Fruit fly (Drosophila melanogaster): ENCODE results near the gene CG17834.

The CG17834 gene

DNA sequence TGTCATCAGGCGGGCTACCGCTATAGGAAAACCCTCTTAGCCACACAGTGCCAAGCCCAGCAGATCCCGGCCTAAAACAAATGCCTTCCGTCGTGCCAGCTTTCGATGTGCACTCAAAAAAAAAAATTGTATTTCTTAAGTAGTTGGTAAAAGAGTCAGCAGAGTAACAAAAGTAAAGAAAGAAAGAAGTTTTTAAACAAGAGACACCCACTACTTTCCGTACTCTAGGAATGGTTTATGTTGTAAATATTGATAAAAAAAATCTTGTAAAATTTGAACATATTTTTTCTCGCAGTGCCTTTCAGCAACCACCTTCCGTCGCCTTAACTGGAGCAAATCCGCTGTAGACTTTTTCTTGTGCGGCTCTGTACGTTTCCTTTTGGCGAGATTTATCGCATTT lies 44.0 kb downstream of the CG17834 start (continued):
- TF ChIP-seq B-H2 (GFP tag; optimal IDR thresholded peaks at IDR 0.05) (no peak), CG1529 (GFP tag; optimal IDR thresholded peaks at IDR 0.05) (peak; percentile 9), run (tag; optimal IDR thresholded peaks at IDR 0.05) (no peak), CG6689 (GFP tag; IDR thresholded peaks at IDR 0.05) (peak; percentile 35), CG16863 (GFP tag; optimal IDR thresholded peaks at IDR 0.05) (peak; percentile 55), vfl (GFP tag; optimal IDR thresholded peaks at IDR 0.05) (no peak), sqz (GFP tag; optimal IDR thresholded peaks at IDR 0.05) (no peak), Doc3 (GFP tag; IDR thresholded peaks at IDR 0.05; ENCODE audit: partially characterized antibody) (no peak), CG12071 (GFP tag; optimal IDR thresholded peaks at IDR 0.05) (peak; percentile 24), wdn (GFP tag; IDR thresholded peaks at IDR 0.05) (no peak), Deaf1 (tag; optimal IDR thresholded peaks at IDR 0.05) (peak; percentile 27), CG6272 (GFP tag; IDR thresholded peaks at IDR 0.05) (no peak), Xbp1 (GFP tag; optimal IDR thresholded peaks at IDR 0.05) (peak; percentile 52), dmrt99B (tag; optimal IDR thresholded peaks at IDR 0.05) (peak; percentile 66), fd102C (GFP tag; optimal IDR thresholded peaks at IDR 0.05) (no peak), CG12769 (tag; optimal IDR thresholded peaks at IDR 0.05) (no peak), odd (GFP tag; optimal IDR thresholded peaks at IDR 0.05) (peak; percentile 34), Ssrp (tag; optimal IDR thresholded peaks at IDR 0.05) (peak; percentile 26), disco-r (GFP tag; optimal IDR thresholded peaks at IDR 0.05) (peak; percentile 36), D19B (GFP tag; optimal IDR thresholded peaks at IDR 0.05) (no peak), prd (optimal IDR thresholded peaks at IDR 0.05) (no peak), prd (GFP tag; IDR thresholded peaks at IDR 0.05) (peak; percentile 57; the same call in 1 of the 3 replicates), Antp (GFP tag; optimal IDR thresholded peaks at IDR 0.05) (no peak), Hmx (GFP tag; optimal IDR thresholded peaks at IDR 0.05) (no peak), MESR4 (GFP tag; optimal IDR thresholded peaks at IDR 0.05) (no peak), Tbp (GFP tag; optimal IDR thresholded peaks at IDR 0.05) (no peak), zfh2 (GFP tag; optimal IDR thresholded peaks at IDR 0.05) (no peak), CG3726 (GFP tag; IDR thresholded peaks at IDR 0.05) (no peak), aop (GFP tag; IDR thresholded peaks at IDR 0.05) (no peak), unpg (GFP tag; optimal IDR thresholded peaks at IDR 0.05) (peak; percentile 59), Trl (optimal IDR thresholded peaks at IDR 0.05) (no peak), Trl (GFP tag; optimal IDR thresholded peaks at IDR 0.05) (peak; percentile 10), CG5180 (GFP tag; optimal IDR thresholded peaks at IDR 0.05) (no peak), Nf-YA (GFP tag; IDR thresholded peaks at IDR 0.05) (no peak), toy (GFP tag; IDR thresholded peaks at IDR 0.05) (no peak), Opbp (GFP tag; IDR thresholded peaks at IDR 0.05; ENCODE audit: partially characterized antibody) (no peak), onecut (GFP tag; IDR thresholded peaks at IDR 0.05) (no peak), lbe (GFP tag; optimal IDR thresholded peaks at IDR 0.05) (no peak), CG33557 (GFP tag; optimal IDR thresholded peaks at IDR 0.05) (no peak), CoRest (tag; optimal IDR thresholded peaks at IDR 0.05) (peak; percentile 55), eve (GFP tag; optimal IDR thresholded peaks at IDR 0.05) (peak in 1 of 2 experiments; percentile 34), klu (GFP tag; IDR thresholded peaks at IDR 0.05) (no peak), CG2129 (GFP tag; IDR thresholded peaks at IDR 0.05; ENCODE audit: partially characterized antibody) (no peak), Aef1 (GFP tag; IDR thresholded peaks at IDR 0.05) (no peak), E2f1 (GFP tag; IDR thresholded peaks at IDR 0.05) (0 out of 2 replicates have a peak, but pooled peaks have one; percentile 15), btn (GFP tag; optimal IDR thresholded peaks at IDR 0.05) (no peak), BEAF-32 (GFP tag; optimal IDR thresholded peaks at IDR 0.05) (no peak), CG30431 (GFP tag; optimal IDR thresholded peaks at IDR 0.05) (no peak), CG15514 (GFP tag; optimal IDR thresholded peaks at IDR 0.05) (peak; percentile 23), Scr (GFP tag; IDR thresholded peaks at IDR 0.05; ENCODE audit: partially characterized antibody) (no peak), CG10366 (GFP tag; IDR thresholded peaks at IDR 0.05) (peak; percentile 32; the same call in 1 of the 2 replicates), CG10209 (GFP tag; optimal IDR thresholded peaks at IDR 0.05) (peak; percentile 25)
